Worm (Caenorhabditis elegans) whole organism, early embryonic: ENCODE data around the gene lem-2.

ENCODE experiments used
- B0310.2 ChIP-seq: sonication (generic microtip); optimal IDR thresholded peaks from 2 replicates; lab custom pipeline; 2016; ENCODE audit warnings: mild to moderate bottlenecking, missing genetic modification characterization, missing compliant biosample characterization
- F13C5.2 ChIP-seq: sonication (generic microtip); optimal IDR thresholded peaks from 2 replicates; lab custom pipeline; 2017; ENCODE audit warnings: mild to moderate bottlenecking, missing genetic modification characterization, inconsistent platforms, missing compliant biosample characterization
- aly-1 ChIP-seq: sonication (generic microtip); optimal IDR thresholded peaks from 2 replicates; lab custom pipeline; 2016; ENCODE audit warnings: missing genetic modification characterization, missing compliant biosample characterization
- ama-1 ChIP-seq: fragments of 150-350 bp; optimal IDR thresholded peaks from 2 replicates; lab custom pipeline; 2014
- ceh-13 ChIP-seq: fragments of 200-800 bp; sonication (Bioruptor generic); optimal IDR thresholded peaks from 2 replicates; lab custom pipeline; 2018; ENCODE audit warnings: mild to moderate bottlenecking, missing genetic modification characterization, missing compliant biosample characterization
- ceh-36 ChIP-seq: sonication (generic microtip); optimal IDR thresholded peaks from 2 replicates; lab custom pipeline; 2016; ENCODE audit warnings: missing genetic modification characterization, inconsistent platforms, missing compliant biosample characterization
- ets-7 ChIP-seq: sonication (generic microtip); optimal IDR thresholded peaks from 2 replicates; lab custom pipeline; 2016; ENCODE audit warnings: missing genotype, missing genetic modification characterization, missing compliant biosample characterization
- flt-1 ChIP-seq: fragments of 200-800 bp; sonication (Bioruptor generic); IDR thresholded peaks from 2 replicates; pipeline ENCODE4 v1.3.6; 2022; ENCODE audit warnings: missing genetic modification characterization, missing compliant biosample characterization
- hmbx-1 ChIP-seq: sonication (generic microtip); optimal IDR thresholded peaks from 2 replicates; lab custom pipeline; 2016; ENCODE audit warnings: mild to moderate bottlenecking, missing genetic modification characterization, missing compliant biosample characterization
- hmg-4 ChIP-seq: fragments of 200-800 bp; sonication (Bioruptor generic); optimal IDR thresholded peaks from 2 replicates; lab custom pipeline; 2018; ENCODE audit warnings: mild to moderate bottlenecking, missing genetic modification characterization, missing compliant biosample characterization
- hnd-1 ChIP-seq: sonication (generic microtip); optimal IDR thresholded peaks from 2 replicates; lab custom pipeline; 2016; ENCODE audit warnings: missing genetic modification characterization, missing compliant biosample characterization
- pes-1 ChIP-seq: fragments of 200-800 bp; sonication (Bioruptor generic); IDR thresholded peaks from 2 replicates; pipeline ENCODE4 v1.3.6; 2022; ENCODE audit warnings: missing genetic modification reagents, missing genetic modification characterization, missing compliant biosample characterization
- scrt-1 ChIP-seq: fragments of 200-800 bp; sonication (Bioruptor generic); IDR thresholded peaks from 2 replicates; pipeline ENCODE4 v1.3.6; 2022; ENCODE audit warnings: missing genetic modification characterization, missing compliant biosample characterization
- sea-1 ChIP-seq: fragments of 200-800 bp; sonication (Bioruptor generic); conservative IDR thresholded peaks from 2 replicates; pipeline ENCODE4 v1.3.6; 2022; ENCODE audit warnings: missing genetic modification characterization, missing compliant biosample characterization
- tbx-11 ChIP-seq: fragments of 200-800 bp; sonication (Bioruptor generic); IDR thresholded peaks from 2 replicates; pipeline ENCODE4 v1.3.6; 2022; ENCODE audit warnings: missing genetic modification characterization, missing compliant biosample characterization
- tbx-37 ChIP-seq: fragments of 200-800 bp; sonication (Bioruptor generic); conservative IDR thresholded peaks from 2 replicates; pipeline ENCODE4 v1.3.6; 2022; ENCODE audit warnings: missing genetic modification reagents, missing genetic modification characterization, missing compliant biosample characterization
- tra-4 ChIP-seq: sonication (generic microtip); optimal IDR thresholded peaks from 2 replicates; lab custom pipeline; 2017; ENCODE audit warnings: missing genetic modification characterization, missing compliant biosample characterization

Gene lem-2

DNA sequence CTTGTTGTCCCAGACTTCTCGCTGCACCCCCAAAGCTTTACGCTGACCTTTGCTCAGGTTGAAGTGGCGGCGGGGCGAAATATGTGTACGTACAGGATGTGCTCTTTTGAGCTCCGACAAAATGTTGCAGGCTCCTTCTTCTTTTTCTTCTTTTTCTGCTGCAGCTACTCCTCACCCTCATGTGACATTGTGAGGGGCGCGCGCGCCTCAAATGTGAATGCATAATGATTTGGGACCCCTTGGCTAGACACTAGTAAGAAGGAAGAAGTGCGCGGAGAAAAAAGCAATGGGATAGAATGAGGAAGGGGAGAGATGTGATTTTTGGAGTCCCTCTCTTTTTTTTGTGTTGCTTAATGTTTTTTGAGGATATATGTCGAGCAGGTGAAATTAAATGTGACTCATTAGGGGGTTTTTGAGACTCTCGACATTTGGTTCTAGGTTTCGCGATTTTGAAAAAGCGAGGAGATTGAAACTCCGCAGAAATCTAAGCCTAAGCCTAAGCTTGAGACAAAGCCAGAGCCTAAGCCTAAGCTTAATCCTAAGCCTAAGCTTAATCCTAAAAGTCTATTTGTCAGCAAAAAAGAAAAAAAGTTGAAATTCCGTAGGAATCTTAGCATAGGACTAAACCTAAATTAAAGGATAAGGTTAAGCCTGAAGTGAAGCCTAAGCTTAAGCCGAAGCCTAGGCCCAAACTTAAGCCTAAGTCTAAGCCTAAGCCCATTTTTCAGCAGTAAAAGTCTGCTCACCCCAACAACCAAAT is 26.3 kb upstream of the lem-2 start:
- TF ChIP-seq ceh-36 (tag; lab: Kevin White, UChicago) (peak; percentile 73), tra-4 (tag; lab: Kevin White, UChicago) (no peak)

DNA sequence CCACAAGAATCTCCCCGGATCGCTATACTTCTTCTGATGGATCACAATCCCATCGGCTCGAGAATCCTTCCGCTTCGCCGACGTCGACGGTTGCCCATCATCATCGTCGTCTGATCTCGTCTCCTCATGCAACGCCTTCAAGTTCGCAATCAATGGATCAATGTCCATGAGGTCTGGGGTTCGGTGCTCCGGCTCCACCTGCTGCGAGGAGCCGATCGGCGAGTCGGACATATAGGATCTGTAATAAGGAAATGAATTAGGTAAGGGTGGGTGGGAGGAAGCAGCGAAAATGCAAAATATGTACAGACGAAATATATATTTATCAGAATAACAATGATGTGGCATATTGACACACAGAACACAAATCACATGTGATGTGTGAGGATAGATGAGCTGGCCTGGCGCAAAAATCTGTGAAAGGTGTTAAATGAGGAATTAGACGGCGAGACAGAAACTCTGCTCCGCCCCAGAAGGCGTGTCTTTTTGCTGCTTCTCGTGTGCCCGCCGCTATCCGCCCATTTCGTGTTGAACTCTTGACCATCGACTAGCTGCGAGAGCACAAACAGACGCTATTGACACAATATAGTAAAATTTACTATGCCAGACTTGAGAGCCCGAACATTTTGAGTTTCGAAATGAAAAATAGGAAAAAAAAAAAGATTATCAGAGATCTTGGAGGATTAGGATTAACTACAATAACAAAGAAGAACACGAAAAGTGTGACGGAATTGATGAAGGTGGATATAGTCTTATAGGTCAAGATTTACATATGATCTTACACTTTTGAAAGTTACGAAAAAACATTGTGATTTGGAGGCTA is 25.6 kb upstream of the lem-2 start:
- TF ChIP-seq sea-1 (no peak), tra-4 (tag; lab: Kevin White, UChicago) (no peak), tbx-11 (GFP tag; lab: Robert Waterston, UW) (no peak), tbx-37 (GFP tag; lab: Robert Waterston, UW) (no peak), hmbx-1 (no peak), ceh-36 (tag; lab: Kevin White, UChicago) (no peak), ceh-13 (GFP tag; lab: Kevin White, UChicago) (no peak), scrt-1 (GFP tag; lab: Robert Waterston, UW) (no peak), flt-1 (GFP tag; lab: Robert Waterston, UW) (no peak), F13C5.2 (no peak), ets-7 (tag; lab: Kevin White, UChicago) (no peak), hnd-1 (tag; lab: Kevin White, UChicago) (no peak)

- no peak for TF ChIP-seq ceh-13 (GFP tag; lab: Kevin White, UChicago)
- TF ChIP-seq hmg-4 (GFP tag; lab: Kevin White, UChicago): no peak
- TF ChIP-seq tbx-37 (GFP tag; lab: Robert Waterston, UW): 0 out of 2 replicates have a peak, but pooled peaks have one; percentile 18
These were observed 24.9 kb upstream of the lem-2 start for ce11 chrII:14038331-14038730.

DNA sequence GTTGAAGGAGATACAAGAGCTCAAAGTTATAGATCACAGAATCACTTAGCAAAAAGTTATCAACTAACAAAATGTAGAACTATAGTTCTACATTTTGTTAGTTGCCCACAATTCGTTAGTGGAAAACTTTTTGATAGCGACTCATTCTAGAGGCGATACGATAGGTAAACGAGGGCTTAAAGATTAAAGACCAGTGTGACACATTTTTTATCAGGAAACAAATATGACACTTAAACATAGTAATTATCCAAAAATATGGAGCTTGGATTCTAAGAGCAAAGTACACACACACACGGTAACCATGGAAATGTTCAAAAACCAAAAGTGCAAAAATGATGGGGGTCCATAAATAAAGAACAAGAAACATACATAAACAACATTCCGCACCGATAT is 23.4 kb upstream of the lem-2 start:
- TF ChIP-seq scrt-1 (GFP tag; lab: Robert Waterston, UW): no peak
- TF ChIP-seq ama-1 (lab: Kevin White, UChicago): no peak
- no peak for TF ChIP-seq pes-1 (GFP tag; lab: Robert Waterston, UW)
- no peak for TF ChIP-seq hmbx-1

DNA sequence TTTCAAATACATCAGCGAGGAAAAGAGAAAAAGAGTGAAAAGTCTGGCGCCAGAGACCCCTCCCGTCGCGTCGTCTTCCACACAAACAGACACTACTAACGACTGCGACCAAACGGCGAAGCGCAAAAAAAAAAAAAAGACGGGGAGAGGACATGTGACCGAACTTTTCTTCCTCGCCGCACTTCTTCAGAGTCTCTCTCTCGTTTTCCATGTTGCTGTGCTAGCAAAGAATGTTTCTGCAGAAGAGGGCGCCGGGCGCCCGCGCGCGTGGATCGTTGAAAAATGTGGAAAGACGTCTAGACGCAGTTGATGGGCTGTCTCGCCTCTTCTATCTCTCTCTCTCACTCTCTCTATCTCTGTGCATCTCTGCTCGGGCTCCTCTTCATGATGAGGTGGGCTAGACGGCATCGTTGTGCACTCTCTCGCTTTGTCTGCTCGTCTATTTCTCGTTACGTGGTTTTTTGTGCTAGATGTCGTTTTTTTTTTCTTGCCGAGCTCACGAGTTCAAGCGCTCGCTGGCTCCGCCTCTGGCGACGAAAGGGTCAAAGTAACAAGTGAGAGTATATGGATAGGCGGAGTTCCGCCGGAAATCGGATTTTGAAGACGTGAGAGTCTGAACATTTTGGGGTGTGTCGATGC is 22.9 kb upstream of the lem-2 start:
- 0 out of 2 replicates have a peak, but pooled peaks have one; percentile 5 for TF ChIP-seq scrt-1 (GFP tag; lab: Robert Waterston, UW)
- no peak for TF ChIP-seq hmbx-1
- no peak for TF ChIP-seq pes-1 (GFP tag; lab: Robert Waterston, UW)

DNA sequence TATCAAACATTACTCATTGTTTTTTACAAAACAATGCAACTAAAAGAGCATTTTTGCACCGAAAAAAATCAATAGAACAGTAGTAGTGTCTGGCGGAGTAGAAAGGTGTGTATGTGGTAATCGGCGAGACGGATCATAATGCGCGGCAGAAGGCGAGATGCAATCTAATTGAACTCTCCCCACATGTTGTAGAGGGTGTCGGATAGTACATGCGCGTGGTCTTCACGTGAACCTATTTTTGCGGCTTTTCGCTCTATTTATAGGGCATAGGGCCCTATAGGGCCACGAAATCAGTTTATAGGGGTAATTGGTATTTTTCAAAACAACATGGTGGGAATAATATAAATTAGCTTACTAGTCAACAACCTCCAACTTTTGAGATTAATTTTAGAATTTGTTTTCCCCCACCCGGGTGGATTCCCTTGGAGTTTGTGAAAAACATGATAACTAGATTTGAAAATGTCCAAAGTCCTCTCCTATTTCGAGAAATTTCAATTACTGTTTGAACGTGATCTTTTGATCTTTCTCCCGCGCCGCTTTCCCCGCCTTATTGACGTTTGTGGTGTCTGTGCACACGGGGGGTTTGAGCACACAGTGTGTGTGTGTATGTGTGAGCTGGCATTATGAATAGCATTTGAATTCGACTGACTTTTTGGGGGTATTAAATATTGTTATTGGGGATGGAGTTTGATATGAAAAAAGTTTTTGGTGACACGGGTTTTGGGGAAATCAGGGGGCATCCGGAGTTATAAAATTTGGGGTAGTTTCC is 20.2 kb upstream of the lem-2 start:
- TF ChIP-seq scrt-1 (GFP tag; lab: Robert Waterston, UW) (no peak), aly-1 (tag; lab: Kevin White, UChicago) (no peak), ama-1 (lab: Kevin White, UChicago) (no peak), ceh-36 (tag; lab: Kevin White, UChicago) (no peak), ceh-13 (GFP tag; lab: Kevin White, UChicago) (no peak), tbx-37 (GFP tag; lab: Robert Waterston, UW) (no peak), tra-4 (tag; lab: Kevin White, UChicago) (no peak), B0310.2 (tag; lab: Kevin White, UChicago) (no peak), F13C5.2 (no peak), tbx-11 (GFP tag; lab: Robert Waterston, UW) (no peak), flt-1 (GFP tag; lab: Robert Waterston, UW) (no peak), sea-1 (no peak), hmbx-1 (no peak), ets-7 (tag; lab: Kevin White, UChicago) (no peak)

DNA sequence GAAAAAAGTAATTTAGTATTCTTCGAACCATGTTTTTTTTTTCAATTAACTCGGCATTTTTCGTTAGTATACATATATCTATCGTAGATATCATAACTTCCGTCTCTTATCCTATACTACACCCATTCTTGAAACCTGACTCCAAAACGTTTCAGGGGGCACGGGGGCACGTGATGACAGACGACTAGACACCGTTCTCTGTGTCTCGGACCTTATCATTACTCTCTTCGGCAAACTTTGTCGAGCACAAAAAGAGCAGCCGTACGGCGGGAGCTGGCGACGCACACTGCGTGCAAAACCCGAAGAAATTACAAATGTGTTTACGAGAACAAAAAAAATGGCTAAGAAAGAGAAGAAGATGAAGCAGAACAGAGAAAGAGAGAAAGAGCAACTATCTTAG is 19.1 kb upstream of the lem-2 start:
- TF ChIP-seq pes-1 (GFP tag; lab: Robert Waterston, UW): no peak; the same call in 1 of the 2 replicates
- TF ChIP-seq B0310.2 (tag; lab: Kevin White, UChicago): no peak
- no peak for TF ChIP-seq ets-7 (tag; lab: Kevin White, UChicago)
- no peak for TF ChIP-seq scrt-1 (GFP tag; lab: Robert Waterston, UW)
- no peak for TF ChIP-seq ceh-36 (tag; lab: Kevin White, UChicago)
- no peak for TF ChIP-seq ceh-13 (GFP tag; lab: Kevin White, UChicago)
- TF ChIP-seq hnd-1 (tag; lab: Kevin White, UChicago): no peak
- TF ChIP-seq sea-1: no peak
- no peak for TF ChIP-seq tbx-37 (GFP tag; lab: Robert Waterston, UW)
- no peak for TF ChIP-seq flt-1 (GFP tag; lab: Robert Waterston, UW)
- no peak for TF ChIP-seq hmg-4 (GFP tag; lab: Kevin White, UChicago)
